Worm (Caenorhabditis elegans): ENCODE data around the gene irg-6.

irg-6 gene

ce11 chrIV:12911990-12912389 lies 2.8 kb downstream of the irg-6 start, which contains the start of gene K08D8.5:
Gene K08D8.5 (minus strand): TSS chrIV:12912129.
- TF ChIP-seq ceh-32 (tag; optimal IDR thresholded peaks at IDR 0.05; ENCODE audit: poor library complexity) (no peak), gei-8 (GFP tag; optimal IDR thresholded peaks at IDR 0.05) (no peak), dmd-6 (GFP tag; IDR thresholded peaks at IDR 0.05) (peak; percentile 70), lin-1 (GFP tag; IDR thresholded peaks at IDR 0.05) (no peak), lim-7 (GFP tag; IDR thresholded peaks at IDR 0.05) (no peak), lsy-2 (tag; optimal IDR thresholded peaks at IDR 0.05) (no peak), pqm-1 (tag; optimal IDR thresholded peaks at IDR 0.05) (peak; percentile 44), ceh-62 (tag; optimal IDR thresholded peaks at IDR 0.05) (no peak), nhr-10 (tag; optimal IDR thresholded peaks at IDR 0.05) (no peak), ZK337.2 (GFP tag; IDR thresholded peaks at IDR 0.05) (no peak), nhr-28 (tag; optimal IDR thresholded peaks at IDR 0.05) (peak; percentile 49), mdt-29 (GFP tag; IDR thresholded peaks at IDR 0.05) (no peak), hlh-11 (tag; optimal IDR thresholded peaks at IDR 0.05) (peak; percentile 7), nhr-48 (tag; optimal IDR thresholded peaks at IDR 0.05) (no peak), duxl-1 (tag; optimal IDR thresholded peaks at IDR 0.05; ENCODE audit: poor library complexity) (no peak), jun-1 (tag; optimal IDR thresholded peaks at IDR 0.05) (no peak), zfp-3 (GFP tag; conservative IDR thresholded peaks at IDR 0.05) (no peak), rbr-2 (tag; optimal IDR thresholded peaks at IDR 0.05) (no peak), hmg-1.1 (GFP tag; IDR thresholded peaks at IDR 0.05) (no peak), mep-1 (tag; optimal IDR thresholded peaks at IDR 0.05) (no peak), daf-8 (GFP tag; IDR thresholded peaks at IDR 0.05) (no peak), daf-16 (GFP tag; optimal IDR thresholded peaks at IDR 0.05) (no peak), daf-16 (tag; optimal IDR thresholded peaks at IDR 0.05) (no peak), zip-2 (tag; optimal IDR thresholded peaks at IDR 0.05) (no peak)

- TF ChIP-seq daf-16 (GFP tag; optimal IDR thresholded peaks at IDR 0.05) (no peak), daf-16 (tag; optimal IDR thresholded peaks at IDR 0.05) (peak; percentile 16), ceh-32 (tag; optimal IDR thresholded peaks at IDR 0.05; ENCODE audit: poor library complexity) (no peak), ztf-11 (tag; optimal IDR thresholded peaks at IDR 0.05) (no peak), daf-19 (GFP tag; conservative IDR thresholded peaks at IDR 0.05) (no peak), pqm-1 (tag; optimal IDR thresholded peaks at IDR 0.05) (peak; percentile 70), duxl-1 (tag; optimal IDR thresholded peaks at IDR 0.05; ENCODE audit: poor library complexity) (no peak), Y5F2A.4 (GFP tag; optimal IDR thresholded peaks at IDR 0.05) (no peak), arid-1 (GFP tag; conservative IDR thresholded peaks at IDR 0.05) (no peak), dve-1 (tag; optimal IDR thresholded peaks at IDR 0.05; ENCODE audit: insufficient read depth) (peak; percentile 15), ztf-7 (tag; optimal IDR thresholded peaks at IDR 0.05) (no peak), madf-9 (GFP tag; conservative IDR thresholded peaks at IDR 0.05) (no peak), dmd-6 (GFP tag; IDR thresholded peaks at IDR 0.05) (peak; percentile 78), hlh-11 (tag; optimal IDR thresholded peaks at IDR 0.05) (peak; percentile 22), lin-38 (GFP tag; IDR thresholded peaks at IDR 0.05) (no peak), ceh-82 (tag; optimal IDR thresholded peaks at IDR 0.05) (no peak), php-3 (GFP tag; IDR thresholded peaks at IDR 0.05) (no peak), nhr-25 (tag; optimal IDR thresholded peaks at IDR 0.05; ENCODE audit: borderline replicate concordance, insufficient read depth) (no peak), F10B5.3 (tag; optimal IDR thresholded peaks at IDR 0.05) (no peak), aha-1 (tag) (no peak), F49E8.2 (tag; optimal IDR thresholded peaks at IDR 0.05; ENCODE audit: borderline replicate concordance) (no peak), attf-4 (tag; optimal IDR thresholded peaks at IDR 0.05) (no peak), nhr-48 (tag; optimal IDR thresholded peaks at IDR 0.05) (no peak), zip-11 (GFP tag; IDR thresholded peaks at IDR 0.05) (no peak), ama-1 (optimal IDR thresholded peaks at IDR 0.05) (no peak), fos-1 (tag; optimal IDR thresholded peaks at IDR 0.05) (no peak), pha-4 (GFP tag; IDR thresholded peaks at IDR 0.05) (no peak), pha-4 (tag; optimal IDR thresholded peaks at IDR 0.05) (no peak), ctbp-1 (GFP tag; IDR thresholded peaks at IDR 0.05) (no peak), nhr-28 (tag; optimal IDR thresholded peaks at IDR 0.05) (peak; percentile 32), unc-39 (tag; optimal IDR thresholded peaks at IDR 0.05) (no peak), lir-3 (tag; optimal IDR thresholded peaks at IDR 0.05) (no peak), lin-1 (GFP tag; IDR thresholded peaks at IDR 0.05) (no peak), T20F7.1 (GFP tag; optimal IDR thresholded peaks at IDR 0.05) (no peak), gei-8 (GFP tag; optimal IDR thresholded peaks at IDR 0.05) (no peak)
Observed at ce11 chrIV:12909871-12910270, 4.9 kb downstream of the irg-6 start, which contains the start of gene K08D8.4. Gene K08D8.4 (minus strand): TSS chrIV:12909998.

Measured in whole organism, L4 larva.